Fruit fly (Drosophila melanogaster) Kc167 (cell line): ENCODE measurements around the gene CG3198.

ENCODE experiments used
- Myc ChIP-seq: fragments of >200 bp; optimal IDR thresholded peaks from 2 replicates; lab custom pipeline; 2017; ENCODE audit warnings: missing external identifiers
- Sin3A ChIP-seq: fragments of >200 bp; optimal IDR thresholded peaks from 2 replicates; lab custom pipeline; 2018; ENCODE audit warnings: missing external identifiers
- h ChIP-seq: fragments of >200 bp; optimal IDR thresholded peaks from 3 replicates; lab custom pipeline; 2018; ENCODE audit warnings: missing external identifiers
- insv ChIP-seq: fragments of >200 bp; optimal IDR thresholded peaks from 3 replicates; lab custom pipeline; 2018; ENCODE audit warnings: missing external identifiers
- psq ChIP-seq: fragments of >200 bp; optimal IDR thresholded peaks from 2 replicates; lab custom pipeline; 2017; ENCODE audit warnings: missing external identifiers
- ttk ChIP-seq: sonication (Bioruptor generic); optimal IDR thresholded peaks from 2 replicates; lab custom pipeline; 2017; ENCODE audit warnings: missing external identifiers

DNA sequence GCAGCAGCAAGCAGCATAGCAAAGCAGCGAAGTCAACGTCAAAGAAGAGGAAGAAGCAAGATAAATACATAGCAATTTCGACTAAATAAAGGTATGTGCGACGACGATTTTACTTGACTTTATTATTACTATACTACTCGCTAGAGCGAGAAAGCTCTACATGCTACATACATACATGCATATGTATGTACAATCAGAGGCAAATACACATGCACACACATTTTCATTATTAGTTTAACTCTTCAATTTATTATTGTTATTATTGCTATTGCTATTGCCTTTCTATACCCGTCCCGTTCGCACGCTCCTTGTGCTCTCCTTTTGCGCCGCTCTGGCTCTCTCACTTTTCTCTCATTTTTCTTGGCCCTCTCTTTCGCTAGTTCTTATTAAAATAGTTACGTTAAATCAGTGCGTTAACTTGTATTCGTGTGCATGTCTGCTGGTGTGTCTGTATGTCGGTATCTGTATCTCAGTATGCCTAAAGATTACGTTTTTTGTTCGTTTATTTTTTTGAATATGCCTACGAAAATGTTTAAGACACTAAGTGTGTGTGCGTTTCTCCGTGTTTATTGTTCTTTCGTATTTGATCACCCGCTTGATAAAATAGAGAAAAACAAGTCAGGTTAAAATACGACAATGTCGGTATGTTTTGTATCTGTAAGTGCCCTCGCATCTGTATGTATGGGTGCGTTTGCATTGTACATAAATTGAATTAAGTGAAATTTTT is 26.7 kb upstream of the CG3198 start:
- TF ChIP-seq Myc (lab: Kevin White, UChicago) (no peak), ttk (lab: Kevin White, UChicago) (no peak), h (lab: Kevin White, UChicago) (no peak), psq (lab: Kevin White, UChicago) (no peak), insv (no peak), Sin3A (lab: Kevin White, UChicago) (no peak)
